Fruit fly (Drosophila melanogaster) whole organism, embryonic: ENCODE data around the gene CG4393.
A peak's percentile ranks its signal among the peaks of the same experiment; 100 is the strongest.

Source experiments
- ATbp ChIP-seq: fragments of 200-800 bp; sonication (Bioruptor generic); optimal IDR thresholded peaks from 2 replicates; lab custom pipeline; 2017; ENCODE audit warnings: missing biosample characterization, mild to moderate bottlenecking, missing genetic modification characterization, missing genetic modification reagents
- Aef1 ChIP-seq: fragments of 200-800 bp; sonication (Bioruptor generic); IDR thresholded peaks from 3 replicates; pipeline ENCODE4 v1.3.6; 2022; ENCODE audit warnings: missing biosample characterization, missing genetic modification characterization
- CG10267 ChIP-seq: fragments of 200-800 bp; sonication (Bioruptor generic); optimal IDR thresholded peaks from 2 replicates; lab custom pipeline; 2018; ENCODE audit warnings: missing biosample characterization, mild to moderate bottlenecking, missing genetic modification characterization, moderate library complexity
- CG10366 ChIP-seq: fragments of 200-800 bp; sonication (Bioruptor generic); IDR thresholded peaks from 2 replicates; pipeline ENCODE4 v1.3.6; 2022; ENCODE audit warnings: missing biosample characterization, missing genetic modification characterization
- CG10565 ChIP-seq: fragments of 200-800 bp; sonication (Bioruptor generic); optimal IDR thresholded peaks from 3 replicates; lab custom pipeline; 2016; ENCODE audit warnings: missing biosample characterization, mild to moderate bottlenecking, missing genetic modification characterization
- CG11560 ChIP-seq: fragments of 200-800 bp; sonication (Bioruptor generic); IDR thresholded peaks from 3 replicates; pipeline ENCODE4 v1.3.6; 2022; ENCODE audit warnings: missing biosample characterization, missing genetic modification characterization
- CG13894 ChIP-seq: fragments of 200-800 bp; sonication (Bioruptor generic); optimal IDR thresholded peaks from 3 replicates; lab custom pipeline; 2018; ENCODE audit warnings: missing biosample characterization, mild to moderate bottlenecking, missing genetic modification characterization, moderate library complexity
- CG14667 ChIP-seq: fragments of 200-800 bp; sonication (Bioruptor generic); IDR thresholded peaks from 2 replicates; pipeline ENCODE4 v1.3.6; 2022; ENCODE audit warnings: missing biosample characterization, missing genetic modification characterization
- CG15269 ChIP-seq: fragments of 200-800 bp; sonication (Bioruptor generic); optimal IDR thresholded peaks from 2 replicates; lab custom pipeline; 2018; ENCODE audit warnings: missing biosample characterization, mild to moderate bottlenecking, missing genetic modification characterization, moderate library complexity
- CG16779 ChIP-seq: fragments of 200-800 bp; sonication (Bioruptor generic); IDR thresholded peaks from 2 replicates; pipeline ENCODE4 v1.3.6; 2022; ENCODE audit warnings: missing biosample characterization, missing genetic modification characterization
- CG17829 ChIP-seq: fragments of 200-800 bp; optimal IDR thresholded peaks from 2 replicates; lab custom pipeline; 2019; ENCODE audit warnings: missing biosample characterization, mild to moderate bottlenecking, missing genetic modification characterization, moderate library complexity
- CG18262 ChIP-seq: fragments of 200-800 bp; optimal IDR thresholded peaks from 3 replicates; lab custom pipeline; 2019; ENCODE audit warnings: missing biosample characterization, mild to moderate bottlenecking, missing genetic modification characterization, moderate library complexity
- CG2116 ChIP-seq: fragments of 200-800 bp; sonication (Bioruptor generic); optimal IDR thresholded peaks from 3 replicates; lab custom pipeline; 2018; ENCODE audit warnings: missing biosample characterization, mild to moderate bottlenecking, missing genetic modification characterization
- CG3281 ChIP-seq: fragments of 200-800 bp; sonication (Bioruptor generic); optimal IDR thresholded peaks from 3 replicates; lab custom pipeline; 2017; ENCODE audit warnings: missing biosample characterization, mild to moderate bottlenecking, missing genetic modification characterization
- CG34422 ChIP-seq: fragments of 200-800 bp; sonication (Bioruptor generic); IDR thresholded peaks from 3 replicates; pipeline ENCODE4 v1.3.6; 2022; ENCODE audit warnings: missing biosample characterization, missing genetic modification characterization
- CG3847 ChIP-seq: fragments of 200-800 bp; sonication (Bioruptor generic); IDR thresholded peaks from 2 replicates; pipeline ENCODE4 v1.3.6; 2022; ENCODE audit warnings: missing biosample characterization, missing genetic modification characterization
- CG4820 ChIP-seq: fragments of 200-800 bp; sonication (Bioruptor generic); optimal IDR thresholded peaks from 3 replicates; lab custom pipeline; 2016; ENCODE audit warnings: missing biosample characterization, missing genetic modification characterization
- CG8281 ChIP-seq: fragments of 200-800 bp; sonication (Bioruptor generic); optimal IDR thresholded peaks from 2 replicates; lab custom pipeline; 2018; ENCODE audit warnings: missing biosample characterization, mild to moderate bottlenecking, missing genetic modification characterization, moderate library complexity
- CG8290 ChIP-seq, 3 experiments: fragments of 200-800 bp; sonication (Bioruptor generic); optimal IDR thresholded peaks; 2 replicates each; lab custom pipeline; 2016 to 2019; ENCODE audit warnings: missing biosample characterization in 3 of 3, missing genetic modification characterization in 3 of 3, mild to moderate bottlenecking in 2 of 3, moderate library complexity in 1 of 3
- CG8924 ChIP-seq: fragments of 200-800 bp; optimal IDR thresholded peaks from 3 replicates; lab custom pipeline; 2019; ENCODE audit warnings: missing biosample characterization, mild to moderate bottlenecking, missing genetic modification characterization, moderate library complexity
- D19B ChIP-seq: fragments of 200-800 bp; sonication (Bioruptor generic); optimal IDR thresholded peaks from 2 replicates; lab custom pipeline; 2017; ENCODE audit warnings: missing biosample characterization, mild to moderate bottlenecking, missing genetic modification characterization
- Dref ChIP-seq: fragments of 200-800 bp; sonication (Bioruptor generic); IDR thresholded peaks from 2 replicates; pipeline ENCODE4 v1.3.6; 2022; ENCODE audit warnings: missing biosample characterization, missing genetic modification characterization
- GATAe ChIP-seq: fragments of 200-800 bp; sonication (Bioruptor generic); conservative IDR thresholded peaks from 2 replicates; pipeline ENCODE4 v1.3.6; 2022; ENCODE audit warnings: missing biosample characterization, missing genetic modification characterization
- Gug ChIP-seq: fragments of 200-800 bp; sonication (Bioruptor generic); IDR thresholded peaks from 4 replicates; pipeline ENCODE4 v1.3.6; 2022; ENCODE audit warnings: missing biosample characterization, missing genetic modification characterization
- Jarid2 ChIP-seq: fragments of 200-800 bp; sonication (Bioruptor generic); optimal IDR thresholded peaks from 3 replicates; lab custom pipeline; 2017; ENCODE audit warnings: mild to moderate bottlenecking, missing biosample characterization, missing genetic modification reagents, missing genetic modification characterization
- Mes4 ChIP-seq: fragments of 200-800 bp; sonication (Bioruptor generic); optimal IDR thresholded peaks from 2 replicates; lab custom pipeline; 2016; ENCODE audit warnings: missing biosample characterization, missing genetic modification characterization
- Ptx1 ChIP-seq: fragments of 200-800 bp; sonication (Bioruptor generic); IDR thresholded peaks from 2 replicates; pipeline ENCODE4 v1.3.6; 2022; ENCODE audit warnings: missing biosample characterization, missing genetic modification characterization
- TFAM ChIP-seq: fragments of 200-800 bp; sonication (Bioruptor generic); optimal IDR thresholded peaks from 2 replicates; lab custom pipeline; 2017; ENCODE audit warnings: missing biosample characterization, missing genetic modification characterization, inconsistent platforms
- Usf ChIP-seq: fragments of 200-800 bp; sonication (Bioruptor generic); optimal IDR thresholded peaks from 2 replicates; lab custom pipeline; 2017; ENCODE audit warnings: missing genotype, missing biosample characterization, missing genetic modification characterization
- amos ChIP-seq: fragments of 200-800 bp; sonication (Bioruptor generic); IDR thresholded peaks from 2 replicates; pipeline ENCODE4 v1.3.6; 2022; ENCODE audit warnings: missing biosample characterization, missing genetic modification characterization; ENCODE audit not compliant: partially characterized antibody
- ara ChIP-seq: fragments of 200-800 bp; sonication (Bioruptor generic); IDR thresholded peaks from 2 replicates; pipeline ENCODE4 v1.3.6; 2022; ENCODE audit warnings: missing biosample characterization, missing genetic modification characterization
- br ChIP-seq: fragments of >200 bp; optimal IDR thresholded peaks from 2 replicates; lab custom pipeline; 2017
- dimm ChIP-seq: fragments of 200-800 bp; sonication (Bioruptor generic); IDR thresholded peaks from 2 replicates; pipeline ENCODE4 v1.3.6; 2022; ENCODE audit warnings: missing biosample characterization, missing genetic modification characterization
- disco-r ChIP-seq: fragments of 200-800 bp; sonication (Bioruptor generic); optimal IDR thresholded peaks from 2 replicates; lab custom pipeline; 2016; ENCODE audit warnings: missing biosample characterization, missing genetic modification characterization
- dm ChIP-seq: fragments of 200-800 bp; sonication (Bioruptor generic); optimal IDR thresholded peaks from 3 replicates; lab custom pipeline; 2016; ENCODE audit warnings: missing biosample characterization, missing genetic modification characterization
- dmrt11E ChIP-seq: fragments of 200-800 bp; sonication (Bioruptor generic); optimal IDR thresholded peaks from 3 replicates; lab custom pipeline; 2018; ENCODE audit warnings: missing biosample characterization, mild to moderate bottlenecking, missing genetic modification characterization, moderate library complexity
- gfzf ChIP-seq: fragments of 200-800 bp; sonication (Bioruptor generic); optimal IDR thresholded peaks from 2 replicates; lab custom pipeline; 2016; ENCODE audit warnings: missing biosample characterization, mild to moderate bottlenecking, missing genetic modification characterization, moderate library complexity
- hbn ChIP-seq: fragments of 200-800 bp; sonication (Bioruptor generic); IDR thresholded peaks from 2 replicates; pipeline ENCODE4 v1.3.6; 2022; ENCODE audit warnings: missing biosample characterization, missing genetic modification characterization; ENCODE audit not compliant: partially characterized antibody
- hth ChIP-seq: fragments of >200 bp; optimal IDR thresholded peaks from 2 replicates; lab custom pipeline; 2017; ENCODE audit warnings: inconsistent platforms
- jigr1 ChIP-seq: fragments of 200-800 bp; sonication (Bioruptor generic); IDR thresholded peaks from 3 replicates; pipeline ENCODE4 v1.3.6; 2022; ENCODE audit warnings: missing biosample characterization, missing genetic modification characterization
- jing ChIP-seq: fragments of 200-800 bp; sonication (Bioruptor generic); optimal IDR thresholded peaks from 2 replicates; lab custom pipeline; 2018; ENCODE audit warnings: missing biosample characterization, mild to moderate bottlenecking, missing genetic modification characterization
- lola ChIP-seq, 3 experiments: fragments of >200 bp in 2 of 3; fragments of 200-800 bp in 1 of 3; sonication (Bioruptor generic) in 1 of 3; optimal IDR thresholded peaks; 2 replicates each; lab custom pipeline; 2017 to 2019; ENCODE audit warnings: missing biosample characterization in 3 of 3, missing genetic modification characterization in 3 of 3, mild to moderate bottlenecking in 1 of 3, moderate library complexity in 1 of 3
- maf-S ChIP-seq: fragments of 200-800 bp; sonication (Bioruptor generic); optimal IDR thresholded peaks from 2 replicates; lab custom pipeline; 2016; ENCODE audit warnings: missing biosample characterization, missing genetic modification characterization
- nerfin-1 ChIP-seq: fragments of 200-800 bp; sonication (Bioruptor generic); optimal IDR thresholded peaks from 3 replicates; lab custom pipeline; 2019; ENCODE audit warnings: missing biosample characterization, mild to moderate bottlenecking, missing genetic modification characterization, moderate library complexity
- onecut ChIP-seq: fragments of 200-800 bp; sonication (Bioruptor generic); IDR thresholded peaks from 2 replicates; pipeline ENCODE4 v1.3.6; 2022; ENCODE audit warnings: missing biosample characterization, missing genetic modification characterization
- sisA ChIP-seq: fragments of 200-800 bp; sonication (Bioruptor generic); IDR thresholded peaks from 2 replicates; pipeline ENCODE4 v1.3.6; 2022; ENCODE audit warnings: missing biosample characterization, missing genetic modification characterization
- tin ChIP-seq: fragments of 200-800 bp; sonication (Bioruptor generic); optimal IDR thresholded peaks from 3 replicates; lab custom pipeline; 2016; ENCODE audit warnings: missing biosample characterization, missing genetic modification characterization
- vvl ChIP-seq: fragments of 200-800 bp; sonication (Bioruptor generic); IDR thresholded peaks from 2 replicates; pipeline ENCODE4 v1.3.6; 2022; ENCODE audit warnings: missing biosample characterization, missing genetic modification characterization
- zen2 ChIP-seq: fragments of 200-800 bp; sonication (Bioruptor generic); IDR thresholded peaks from 3 replicates; pipeline ENCODE4 v1.3.6; 2022; ENCODE audit warnings: missing biosample characterization, missing genetic modification characterization; ENCODE audit not compliant: partially characterized antibody
- zfh2 ChIP-seq: fragments of 200-800 bp; sonication (Bioruptor generic); optimal IDR thresholded peaks from 2 replicates; lab custom pipeline; 2016; ENCODE audit warnings: missing biosample characterization, missing genetic modification characterization

Gene CG4393

DNA sequence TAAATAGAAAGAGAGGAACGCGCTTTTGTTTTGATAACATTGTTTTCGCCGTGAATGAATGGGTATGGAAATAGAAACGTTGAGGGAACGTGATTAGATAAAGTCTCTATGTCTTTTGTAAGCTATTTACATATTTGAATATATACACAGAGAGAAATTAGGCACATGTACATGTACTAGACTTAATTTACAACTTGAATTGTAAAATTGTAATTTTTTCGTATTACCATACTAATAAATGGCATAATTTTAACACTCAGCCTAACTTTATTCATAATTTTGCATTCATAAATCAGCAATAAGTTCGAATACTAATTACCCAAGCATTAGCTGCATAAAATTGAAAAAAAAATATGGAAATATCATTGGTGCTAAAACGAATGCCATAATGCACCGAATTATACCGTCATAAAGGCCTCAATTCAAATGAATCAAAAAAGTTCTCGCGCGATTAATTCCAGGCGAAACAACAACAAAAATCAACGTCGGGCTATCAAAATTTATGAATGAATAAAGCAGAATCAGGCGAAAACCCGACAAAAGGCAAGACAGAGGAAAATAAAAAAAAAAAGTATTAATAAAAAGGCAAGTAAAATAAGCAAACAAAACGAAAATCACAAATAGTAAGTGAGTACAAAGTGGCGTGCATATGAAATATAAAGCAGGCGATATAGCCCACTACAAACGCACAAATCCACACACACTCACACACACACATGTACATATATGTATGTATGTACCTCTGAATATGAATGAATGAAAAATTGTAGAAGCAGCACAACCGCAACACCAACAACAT lies 51.8 kb downstream of the CG4393 start (continued):
- no peak for TF ChIP-seq CG8290 (GFP tag; optimal IDR thresholded peaks at IDR 0.05; lab: Kevin White, UChicago)
- peak in 1 of 2 experiments; percentile 58 for TF ChIP-seq CG8290 (tag; optimal IDR thresholded peaks at IDR 0.05; lab: Kevin White, UChicago)
- no peak for TF ChIP-seq Jarid2 (GFP tag; lab: Kevin White, UChicago)
- TF ChIP-seq CG18262 = peak; percentile 75
- no peak for TF ChIP-seq maf-S (GFP tag; lab: Kevin White, UChicago)
- peak; percentile 1 for TF ChIP-seq CG4820 (GFP tag; lab: Kevin White, UChicago)
- no peak for TF ChIP-seq onecut (GFP tag; lab: Robert Waterston, UW)
- no peak for TF ChIP-seq CG11560 (tag; lab: Robert Waterston, UW)
- no peak for TF ChIP-seq Usf
- TF ChIP-seq jigr1 (GFP tag; lab: Robert Waterston, UW) = no peak
- TF ChIP-seq CG15269 (tag; lab: Kevin White, UChicago) = peak; percentile 39
- no peak for TF ChIP-seq CG10565 (GFP tag; lab: Kevin White, UChicago)
- TF ChIP-seq CG34422 (GFP tag; lab: Robert Waterston, UW) = 0 out of 3 replicates have a peak, but pooled peaks have one; percentile 28
- no peak for TF ChIP-seq CG8281 (tag; lab: Kevin White, UChicago)
- no peak for TF ChIP-seq zen2 (GFP tag; lab: Robert Waterston, UW)
- TF ChIP-seq CG16779 = no peak
- TF ChIP-seq jing (GFP tag; lab: Kevin White, UChicago) = peak; percentile 34
- TF ChIP-seq sisA (GFP tag; lab: Robert Waterston, UW) = no peak
- TF ChIP-seq hth (lab: Kevin White, UChicago) = no peak
- peak; percentile 70 for TF ChIP-seq dmrt11E (tag; lab: Kevin White, UChicago)
- peak; percentile 6 for TF ChIP-seq CG2116
- no peak for TF ChIP-seq GATAe (GFP tag; lab: Robert Waterston, UW)
- TF ChIP-seq TFAM (GFP tag; lab: Kevin White, UChicago) = no peak
- TF ChIP-seq lola (GFP tag; optimal IDR thresholded peaks at IDR 0.05; lab: Kevin White, UChicago) = peak in 1 of 3 experiments; percentile 59
- TF ChIP-seq Dref (GFP tag; lab: Robert Waterston, UW) = no peak
- TF ChIP-seq Mes4 (GFP tag; lab: Kevin White, UChicago) = peak; percentile 26
- no peak for TF ChIP-seq hbn (GFP tag; lab: Robert Waterston, UW)
- no peak for TF ChIP-seq zfh2 (GFP tag; lab: Kevin White, UChicago)
- TF ChIP-seq ara (GFP tag; lab: Robert Waterston, UW) = no peak
- TF ChIP-seq dimm (GFP tag; lab: Robert Waterston, UW) = no peak
- peak; percentile 46 for TF ChIP-seq CG10267
- TF ChIP-seq CG8924 (tag; lab: Kevin White, UChicago) = peak; percentile 57
- TF ChIP-seq Ptx1 = peak; percentile 46
- TF ChIP-seq CG13894 (tag; lab: Kevin White, UChicago) = no peak
- TF ChIP-seq disco-r = no peak
- TF ChIP-seq gfzf (GFP tag; lab: Kevin White, UChicago) = no peak
- TF ChIP-seq amos (GFP tag; lab: Robert Waterston, UW) = no peak
- peak; percentile 36 for TF ChIP-seq D19B (GFP tag; lab: Kevin White, UChicago)
- TF ChIP-seq nerfin-1 (tag; lab: Kevin White, UChicago) = peak; percentile 50
- TF ChIP-seq dm = no peak
- TF ChIP-seq Aef1 (GFP tag; lab: Robert Waterston, UW) = no peak
- peak; percentile 22; the same call in 1 of the 2 replicates for TF ChIP-seq CG10366 (GFP tag; lab: Robert Waterston, UW)
- no peak for TF ChIP-seq br
- TF ChIP-seq ATbp = peak; percentile 48
- peak; percentile 76 for TF ChIP-seq CG3281 (GFP tag; lab: Kevin White, UChicago)
- peak; percentile 67 for TF ChIP-seq CG17829 (tag; lab: Kevin White, UChicago)
- TF ChIP-seq CG3847 (GFP tag; lab: Robert Waterston, UW) = no peak
- no peak for TF ChIP-seq CG14667 (GFP tag; lab: Robert Waterston, UW)
- TF ChIP-seq tin = peak; percentile 29
- TF ChIP-seq vvl = peak; percentile 71
- no peak for TF ChIP-seq Gug (GFP tag; lab: Robert Waterston, UW)
